Fruit fly (Drosophila melanogaster): ENCODE measurements around the gene ninaA.

ninaA gene

dm6 chr2L:841708-842107 is 35.4 kb upstream of the ninaA start (continued):
- TF ChIP-seq gcm2 (GFP tag; optimal IDR thresholded peaks at IDR 0.05) (peak; percentile 40), CG6791 (GFP tag; IDR thresholded peaks at IDR 0.05; ENCODE audit: partially characterized antibody) (no peak), CG17361 (GFP tag; IDR thresholded peaks at IDR 0.05) (peak; percentile 59; the same call in 2 of the 3 replicates), CG10462 (GFP tag; optimal IDR thresholded peaks at IDR 0.05) (peak; percentile 35), CG3726 (GFP tag; IDR thresholded peaks at IDR 0.05) (no peak), CG32767 (GFP tag; IDR thresholded peaks at IDR 0.05) (peak; percentile 45; the same call in 1 of the 2 replicates), crc (GFP tag; optimal IDR thresholded peaks at IDR 0.05) (no peak), CG4730 (GFP tag; IDR thresholded peaks at IDR 0.05) (peak; percentile 51; the same call in 1 of the 2 replicates), bowl (GFP tag; IDR thresholded peaks at IDR 0.05) (peak; percentile 52; the same call in 1 of the 2 replicates), Dip2 (GFP tag; IDR thresholded peaks at IDR 0.05) (no peak), scrt (GFP tag; optimal IDR thresholded peaks at IDR 0.05) (peak; percentile 63), tgo (GFP tag; IDR thresholded peaks at IDR 0.05) (peak; percentile 81), ssp (GFP tag; IDR thresholded peaks at IDR 0.05) (peak; percentile 69), CG1602 (GFP tag; optimal IDR thresholded peaks at IDR 0.05) (peak; percentile 52), CG10267 (tag; optimal IDR thresholded peaks at IDR 0.05) (peak; percentile 43), Trl (optimal IDR thresholded peaks at IDR 0.05) (no peak), Trl (GFP tag; optimal IDR thresholded peaks at IDR 0.05) (peak; percentile 32), wdn (GFP tag; IDR thresholded peaks at IDR 0.05) (peak; percentile 88), NfI (GFP tag; optimal IDR thresholded peaks at IDR 0.05) (peak; percentile 70), mam (GFP tag; optimal IDR thresholded peaks at IDR 0.05) (peak; percentile 81), ttk (GFP tag; IDR thresholded peaks at IDR 0.05) (peak; percentile 70), PHDP (tag; optimal IDR thresholded peaks at IDR 0.05) (peak; percentile 74), CG7786 (GFP tag; optimal IDR thresholded peaks at IDR 0.05) (peak; percentile 81), zen2 (GFP tag; IDR thresholded peaks at IDR 0.05; ENCODE audit: partially characterized antibody) (no peak), hb (GFP tag; IDR thresholded peaks at IDR 0.05; ENCODE audit: partially characterized antibody) (no peak), toy (GFP tag; IDR thresholded peaks at IDR 0.05) (peak; percentile 58; the same call in 1 of the 2 replicates), sqz (GFP tag; optimal IDR thresholded peaks at IDR 0.05) (no peak), Spps (tag; optimal IDR thresholded peaks at IDR 0.05) (peak; percentile 28), Atf6 (GFP tag; IDR thresholded peaks at IDR 0.05) (peak; percentile 85), sens-2 (GFP tag; IDR thresholded peaks at IDR 0.05) (0 out of 2 replicates have a peak, but pooled peaks have one; percentile 45), Bteb2 (GFP tag; optimal IDR thresholded peaks at IDR 0.05) (peak; percentile 31), nerfin-1 (tag; optimal IDR thresholded peaks at IDR 0.05) (no peak), Usf (GFP tag; optimal IDR thresholded peaks at IDR 0.05) (peak; percentile 44), pan (optimal IDR thresholded peaks at IDR 0.05) (no peak), pan (GFP tag; optimal IDR thresholded peaks at IDR 0.05 in 1 of 2, IDR thresholded peaks at IDR 0.05 in 1 of 2) (peak in 1 of 2 experiments; percentile 83), CG11093 (GFP tag; IDR thresholded peaks at IDR 0.05) (0 out of 3 replicates have a peak, but pooled peaks have one; percentile 43), her (GFP tag; optimal IDR thresholded peaks at IDR 0.05) (peak; percentile 10), CG12071 (GFP tag; optimal IDR thresholded peaks at IDR 0.05) (peak; percentile 62), Hr3 (GFP tag; optimal IDR thresholded peaks at IDR 0.05) (peak; percentile 61), HLH54F (GFP tag; optimal IDR thresholded peaks at IDR 0.05) (peak; percentile 62), ac (GFP tag; optimal IDR thresholded peaks at IDR 0.05) (no peak), CG9876 (GFP tag; optimal IDR thresholded peaks at IDR 0.05) (peak; percentile 29), Hand (GFP tag; optimal IDR thresholded peaks at IDR 0.05) (peak; percentile 64), Taf1 (GFP tag; IDR thresholded peaks at IDR 0.05) (peak; percentile 71), fd64A (GFP tag; optimal IDR thresholded peaks at IDR 0.05) (peak; percentile 14), CG30403 (GFP tag; optimal IDR thresholded peaks at IDR 0.05) (peak; percentile 79), CG4854 (GFP tag; optimal IDR thresholded peaks at IDR 0.05) (peak; percentile 48), ash1 (GFP tag; optimal IDR thresholded peaks at IDR 0.05) (no peak), CG10979 (tag; optimal IDR thresholded peaks at IDR 0.05) (peak; percentile 58), CG15269 (tag; optimal IDR thresholded peaks at IDR 0.05) (peak; percentile 70), CG13296 (GFP tag; optimal IDR thresholded peaks at IDR 0.05) (peak; percentile 69), CG13287 (GFP tag; IDR thresholded peaks at IDR 0.05; ENCODE audit: partially characterized antibody) (no peak)

Measured in whole organism, embryonic.